Fruit fly (Drosophila melanogaster) whole organism, embryonic: ENCODE measurements around the gene Mrgn1.

Source experiments
- Abd-B ChIP-seq: fragments of 200-800 bp; sonication (Bioruptor generic); optimal IDR thresholded peaks from 2 replicates; lab custom pipeline; 2018; ENCODE audit warnings: missing biosample characterization, mild to moderate bottlenecking, missing genetic modification characterization, moderate library complexity
- Awh ChIP-seq: fragments of 200-800 bp; sonication (Bioruptor generic); IDR thresholded peaks from 2 replicates; pipeline ENCODE4, ENCODE4 v1.3.6; 2022; ENCODE audit warnings: missing biosample characterization, missing genetic modification characterization
- CG10209 ChIP-seq: fragments of 200-800 bp; sonication (Bioruptor generic); optimal IDR thresholded peaks from 3 replicates; lab custom pipeline; 2017; ENCODE audit warnings: missing biosample characterization, mild to moderate bottlenecking, missing genetic modification characterization, missing genetic modification reagents
- CG10431 ChIP-seq: fragments of 200-800 bp; sonication (Bioruptor generic); optimal IDR thresholded peaks from 3 replicates; lab custom pipeline; 2018; ENCODE audit warnings: missing biosample characterization, mild to moderate bottlenecking, missing genetic modification characterization
- CG10959 ChIP-seq: fragments of 200-800 bp; sonication (Bioruptor generic); IDR thresholded peaks from 2 replicates; pipeline ENCODE4 v1.3.6; 2022; ENCODE audit warnings: missing biosample characterization, missing genetic modification characterization
- CG12219 ChIP-seq: fragments of 200-800 bp; sonication (Bioruptor generic); optimal IDR thresholded peaks from 3 replicates; lab custom pipeline; 2018; ENCODE audit warnings: missing biosample characterization, mild to moderate bottlenecking, missing genetic modification characterization
- CG14014 ChIP-seq: fragments of 200-800 bp; sonication (Bioruptor generic); IDR thresholded peaks from 2 replicates; pipeline ENCODE4 v1.3.6; 2022; ENCODE audit warnings: missing biosample characterization, missing genetic modification characterization
- CG17385 ChIP-seq: fragments of 200-800 bp; sonication (Bioruptor generic); optimal IDR thresholded peaks from 3 replicates; lab custom pipeline; 2018; ENCODE audit warnings: missing biosample characterization, mild to moderate bottlenecking, missing genetic modification characterization
- CG3163 ChIP-seq: fragments of 200-800 bp; sonication (Bioruptor generic); optimal IDR thresholded peaks from 3 replicates; lab custom pipeline; 2016; ENCODE audit warnings: missing biosample characterization, missing genetic modification characterization
- CG32532 ChIP-seq: fragments of 200-800 bp; sonication (Bioruptor generic); IDR thresholded peaks from 2 replicates; pipeline ENCODE4 v1.3.6; 2022; ENCODE audit warnings: missing biosample characterization, missing genetic modification characterization
- CG33213 ChIP-seq: fragments of 200-800 bp; sonication (Bioruptor generic); optimal IDR thresholded peaks from 3 replicates; lab custom pipeline; 2016; ENCODE audit warnings: missing biosample characterization, missing genetic modification characterization
- CG34422 ChIP-seq: fragments of 200-800 bp; sonication (Bioruptor generic); IDR thresholded peaks from 3 replicates; pipeline ENCODE4 v1.3.6; 2022; ENCODE audit warnings: missing biosample characterization, missing genetic modification characterization
- CG6689 ChIP-seq: fragments of 200-800 bp; sonication (Bioruptor generic); IDR thresholded peaks from 2 replicates; pipeline ENCODE4 v1.3.6; 2022; ENCODE audit warnings: missing biosample characterization, missing genetic modification characterization
- CG7556 ChIP-seq: fragments of 200-800 bp; sonication (Bioruptor generic); optimal IDR thresholded peaks from 2 replicates; lab custom pipeline; 2017; ENCODE audit warnings: missing biosample characterization, mild to moderate bottlenecking, missing genetic modification characterization
- CG7839 ChIP-seq: fragments of 200-800 bp; sonication (Bioruptor generic); optimal IDR thresholded peaks from 3 replicates; lab custom pipeline; 2018; ENCODE audit warnings: missing biosample characterization, mild to moderate bottlenecking, missing genetic modification characterization, moderate library complexity
- Dfd ChIP-seq, 2 experiments: fragments of >200 bp; optimal IDR thresholded peaks; 2 replicates each; lab custom pipeline; 2017; ENCODE audit warnings: missing biosample characterization in 2 of 2, missing genetic modification characterization in 2 of 2
- Elba2 ChIP-seq: fragments of 200-800 bp; sonication (Bioruptor generic); optimal IDR thresholded peaks from 3 replicates; lab custom pipeline; 2016; ENCODE audit warnings: missing biosample characterization, missing genetic modification characterization
- Gug ChIP-seq: fragments of 200-800 bp; sonication (Bioruptor generic); IDR thresholded peaks from 4 replicates; pipeline ENCODE4 v1.3.6; 2022; ENCODE audit warnings: missing biosample characterization, missing genetic modification characterization
- HHEX ChIP-seq: fragments of 200-800 bp; sonication (Bioruptor generic); optimal IDR thresholded peaks from 3 replicates; lab custom pipeline; 2017; ENCODE audit warnings: missing biosample characterization, mild to moderate bottlenecking, missing genetic modification characterization, missing genetic modification reagents
- Hey ChIP-seq: fragments of 200-800 bp; sonication (Bioruptor generic); optimal IDR thresholded peaks from 3 replicates; lab custom pipeline; 2018; ENCODE audit warnings: missing biosample characterization, mild to moderate bottlenecking, missing genetic modification characterization
- Hmr ChIP-seq: fragments of 200-800 bp; sonication (Bioruptor generic); optimal IDR thresholded peaks from 3 replicates; lab custom pipeline; 2017; ENCODE audit warnings: mild to moderate bottlenecking, missing biosample characterization, missing genetic modification reagents, missing genetic modification characterization
- Kr ChIP-seq: fragments of 200-800 bp; sonication (Bioruptor generic); optimal IDR thresholded peaks from 2 replicates; lab custom pipeline; 2017; ENCODE audit warnings: missing biosample characterization, mild to moderate bottlenecking, missing genetic modification characterization
- MTF-1 ChIP-seq: fragments of 200-800 bp; sonication (Bioruptor generic); optimal IDR thresholded peaks from 2 replicates; lab custom pipeline; 2018; ENCODE audit warnings: missing biosample characterization, mild to moderate bottlenecking, missing genetic modification characterization, borderline replicate concordance
- Mrtf ChIP-seq: fragments of 200-800 bp; sonication (Bioruptor generic); IDR thresholded peaks from 3 replicates; pipeline ENCODE4 v1.3.6; 2022; ENCODE audit warnings: missing biosample characterization, missing genetic modification characterization
- Optix ChIP-seq: fragments of 200-800 bp; sonication (Bioruptor generic); IDR thresholded peaks from 3 replicates; pipeline ENCODE4 v1.3.6; 2022; ENCODE audit warnings: missing biosample characterization, missing genetic modification characterization
- PHDP ChIP-seq: fragments of 200-800 bp; sonication (Bioruptor generic); optimal IDR thresholded peaks from 3 replicates; lab custom pipeline; 2018; ENCODE audit warnings: missing biosample characterization, mild to moderate bottlenecking, missing genetic modification characterization, moderate library complexity
- Rfx ChIP-seq: fragments of 200-800 bp; sonication (Bioruptor generic); IDR thresholded peaks from 2 replicates; pipeline ENCODE4 v1.3.6; 2022; ENCODE audit warnings: missing biosample characterization, missing genetic modification characterization
- Rx ChIP-seq: fragments of 200-800 bp; sonication (Bioruptor generic); IDR thresholded peaks from 2 replicates; pipeline ENCODE4 v1.3.6; 2022; ENCODE audit warnings: missing biosample characterization, missing genetic modification characterization
- Usf ChIP-seq: fragments of 200-800 bp; sonication (Bioruptor generic); optimal IDR thresholded peaks from 2 replicates; lab custom pipeline; 2017; ENCODE audit warnings: missing genotype, missing biosample characterization, missing genetic modification characterization
- ara ChIP-seq: fragments of 200-800 bp; sonication (Bioruptor generic); IDR thresholded peaks from 2 replicates; pipeline ENCODE4 v1.3.6; 2022; ENCODE audit warnings: missing biosample characterization, missing genetic modification characterization
- bab2 ChIP-seq: fragments of 200-800 bp; sonication (Bioruptor generic); optimal IDR thresholded peaks from 2 replicates; lab custom pipeline; 2016; ENCODE audit warnings: missing biosample characterization, missing genetic modification characterization
- corto ChIP-seq: fragments of 200-800 bp; sonication (Bioruptor generic); optimal IDR thresholded peaks from 2 replicates; lab custom pipeline; 2016; ENCODE audit warnings: missing biosample characterization, mild to moderate bottlenecking, missing genetic modification characterization, moderate library complexity
- dimm ChIP-seq: fragments of 200-800 bp; sonication (Bioruptor generic); IDR thresholded peaks from 2 replicates; pipeline ENCODE4 v1.3.6; 2022; ENCODE audit warnings: missing biosample characterization, missing genetic modification characterization
- fd96Cb ChIP-seq: fragments of 200-800 bp; sonication (Bioruptor generic); optimal IDR thresholded peaks from 2 replicates; lab custom pipeline; 2018; ENCODE audit warnings: missing biosample characterization, mild to moderate bottlenecking, missing genetic modification characterization, moderate library complexity
- gem ChIP-seq: fragments of 200-800 bp; sonication (Bioruptor generic); optimal IDR thresholded peaks from 2 replicates; lab custom pipeline; 2019; ENCODE audit warnings: missing biosample characterization, mild to moderate bottlenecking, missing genetic modification characterization, moderate library complexity
- ind ChIP-seq: fragments of 200-800 bp; sonication (Bioruptor generic); optimal IDR thresholded peaks from 3 replicates; lab custom pipeline; 2016; ENCODE audit warnings: missing biosample characterization, missing genetic modification characterization
- insv ChIP-seq, 2 experiments: fragments of 200-800 bp; sonication (Bioruptor generic); optimal IDR thresholded peaks; 3 replicates each; lab custom pipeline; 2016 to 2018; ENCODE audit warnings: missing biosample characterization in 2 of 2, missing genetic modification characterization in 2 of 2
- jigr1 ChIP-seq: fragments of 200-800 bp; sonication (Bioruptor generic); IDR thresholded peaks from 3 replicates; pipeline ENCODE4 v1.3.6; 2022; ENCODE audit warnings: missing biosample characterization, missing genetic modification characterization
- lab ChIP-seq: fragments of 200-800 bp; sonication (Bioruptor generic); optimal IDR thresholded peaks from 3 replicates; lab custom pipeline; 2017; ENCODE audit warnings: missing biosample characterization, missing genetic modification characterization, mild to moderate bottlenecking, moderate library complexity, missing genetic modification reagents
- nmo ChIP-seq: fragments of 200-800 bp; sonication (Bioruptor generic); optimal IDR thresholded peaks from 2 replicates; lab custom pipeline; 2018; ENCODE audit warnings: missing biosample characterization, mild to moderate bottlenecking, missing genetic modification characterization, moderate library complexity
- pan ChIP-seq, 4 experiments: fragments of >200 bp in 3 of 4; fragments of 200-800 bp in 1 of 4; sonication (Bioruptor generic) in 1 of 4; optimal IDR thresholded peaks in 3 of 4; IDR thresholded peaks in 1 of 4; 2 replicates each; pipeline versions ENCODE4 v1.3.6 to Lab custom; 2017 to 2022; ENCODE audit warnings: missing biosample characterization in 2 of 4, missing genetic modification characterization in 2 of 4, mixed read lengths in 1 of 4
- peb ChIP-seq: fragments of 200-800 bp; sonication (Bioruptor generic); IDR thresholded peaks from 2 replicates; pipeline ENCODE4 v1.3.6; 2022; ENCODE audit warnings: missing biosample characterization, missing genetic modification characterization
- phol ChIP-seq: fragments of 200-800 bp; sonication (Bioruptor generic); optimal IDR thresholded peaks from 3 replicates; lab custom pipeline; 2018; ENCODE audit warnings: missing biosample characterization, mild to moderate bottlenecking, missing genetic modification characterization, moderate library complexity
- sd ChIP-seq: fragments of 200-800 bp; sonication (Bioruptor generic); optimal IDR thresholded peaks from 3 replicates; lab custom pipeline; 2018; ENCODE audit warnings: missing biosample characterization, mild to moderate bottlenecking, missing genetic modification characterization, moderate library complexity
- sisA ChIP-seq: fragments of 200-800 bp; sonication (Bioruptor generic); IDR thresholded peaks from 2 replicates; pipeline ENCODE4 v1.3.6; 2022; ENCODE audit warnings: missing biosample characterization, missing genetic modification characterization
- so ChIP-seq: fragments of 200-800 bp; sonication (Bioruptor generic); IDR thresholded peaks from 3 replicates; pipeline ENCODE4 v1.3.6; 2022; ENCODE audit warnings: missing biosample characterization, missing genetic modification characterization
- sob ChIP-seq: fragments of 200-800 bp; sonication (Bioruptor generic); IDR thresholded peaks from 2 replicates; pipeline ENCODE4 v1.3.6; 2022; ENCODE audit warnings: missing biosample characterization, missing genetic modification characterization
- trem ChIP-seq: fragments of 200-800 bp; optimal IDR thresholded peaks from 3 replicates; lab custom pipeline; 2019; ENCODE audit warnings: missing biosample characterization, mild to moderate bottlenecking, missing genetic modification characterization, moderate library complexity

Gene Mrgn1

DNA sequence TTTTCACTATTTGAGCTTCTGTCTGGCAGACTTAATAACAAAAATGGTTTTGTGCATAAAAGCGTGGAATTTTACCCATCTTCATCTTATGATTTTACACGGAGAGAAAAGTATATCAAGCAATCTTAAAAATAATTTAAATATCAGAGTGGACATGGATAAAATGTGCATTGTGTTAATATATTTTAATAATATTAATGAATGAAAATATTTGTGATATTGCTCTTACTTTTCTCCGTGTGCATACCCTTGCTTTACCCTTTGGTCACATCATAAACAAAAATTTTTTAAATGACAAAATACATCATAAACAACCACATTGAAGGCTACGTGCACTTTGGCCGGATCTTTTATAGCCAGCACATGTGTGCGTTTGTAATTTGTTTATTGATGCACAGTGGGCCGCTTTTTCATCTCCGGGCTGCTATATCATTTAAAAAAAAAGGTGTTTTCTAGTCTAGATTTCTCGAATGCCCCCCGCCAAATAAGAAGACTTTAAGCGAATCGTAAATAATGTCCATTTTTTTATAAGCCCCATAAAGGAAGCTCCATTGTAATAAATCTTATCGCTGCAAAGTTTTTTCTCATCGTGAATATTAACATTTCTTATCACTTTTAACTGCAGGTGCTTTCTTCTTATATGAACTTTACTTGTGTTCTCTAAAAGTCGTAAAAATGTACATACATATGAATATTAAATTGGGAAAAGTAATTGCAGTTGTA, 42.8 kb upstream of the Mrgn1 start (continued):
- TF ChIP-seq fd96Cb (tag; lab: Kevin White, UChicago), result peak; percentile 50
- no peak for TF ChIP-seq jigr1 (GFP tag; lab: Robert Waterston, UW)
- peak; percentile 59 for TF ChIP-seq phol (tag; lab: Kevin White, UChicago)
- TF ChIP-seq CG3163 (GFP tag; lab: Kevin White, UChicago), result no peak
- TF ChIP-seq ara (GFP tag; lab: Robert Waterston, UW), result peak; percentile 62
- TF ChIP-seq corto (GFP tag; lab: Kevin White, UChicago), result no peak
- TF ChIP-seq Awh, result peak; percentile 28; the same call in 1 of the 2 replicates
- 0 out of 3 replicates have a peak, but pooled peaks have one; percentile 47 for TF ChIP-seq Mrtf (GFP tag; lab: Robert Waterston, UW)
- no peak for TF ChIP-seq Hey
- peak; percentile 35 for TF ChIP-seq Hmr (GFP tag; lab: Kevin White, UChicago)
- TF ChIP-seq sisA (GFP tag; lab: Robert Waterston, UW), result peak; percentile 52
- no peak for TF ChIP-seq MTF-1 (GFP tag; lab: Kevin White, UChicago)
- peak; percentile 43 for TF ChIP-seq CG10209 (GFP tag; lab: Kevin White, UChicago)
- no peak for TF ChIP-seq CG10431 (GFP tag; lab: Kevin White, UChicago)
- no peak for TF ChIP-seq bab2 (GFP tag; lab: Kevin White, UChicago)
- TF ChIP-seq nmo (GFP tag; lab: Kevin White, UChicago), result peak; percentile 67
- 0 out of 3 replicates have a peak, but pooled peaks have one; percentile 40 for TF ChIP-seq so (GFP tag; lab: Robert Waterston, UW)
- TF ChIP-seq Usf (GFP tag; lab: Kevin White, UChicago), result no peak
- TF ChIP-seq peb (GFP tag; lab: Robert Waterston, UW), result peak; percentile 15; the same call in 1 of the 2 replicates
- peak; percentile 61 for TF ChIP-seq CG14014
- peak; percentile 64 for TF ChIP-seq CG7839
- no peak for TF ChIP-seq pan (optimal IDR thresholded peaks at IDR 0.05; lab: Kevin White, UChicago)
- peak in 1 of 2 experiments; percentile 56 for TF ChIP-seq pan (GFP tag; optimal IDR thresholded peaks at IDR 0.05 in 1 of 2, IDR thresholded peaks at IDR 0.05 in 1 of 2)
- 0 out of 2 replicates have a peak, but pooled peaks have one; percentile 62 for TF ChIP-seq sob
- TF ChIP-seq CG6689 (GFP tag; lab: Robert Waterston, UW), result peak; percentile 49
- peak; percentile 48 for TF ChIP-seq ind (GFP tag; lab: Kevin White, UChicago)
- TF ChIP-seq trem (tag; lab: Kevin White, UChicago), result peak; percentile 13
- TF ChIP-seq CG10959 (GFP tag; lab: Robert Waterston, UW), result peak; percentile 31; the same call in 1 of the 2 replicates
- TF ChIP-seq insv (GFP tag; optimal IDR thresholded peaks at IDR 0.05; lab: Kevin White, UChicago), result no peak
- TF ChIP-seq CG34422 (GFP tag; lab: Robert Waterston, UW), result peak; percentile 56; the same call in 1 of the 3 replicates
- no peak for TF ChIP-seq Dfd (GFP tag; optimal IDR thresholded peaks at IDR 0.05; lab: Kevin White, UChicago)
- no peak for TF ChIP-seq Kr (GFP tag; lab: Kevin White, UChicago)
- TF ChIP-seq PHDP, result peak; percentile 43
- no peak for TF ChIP-seq CG33213 (GFP tag; lab: Kevin White, UChicago)
- TF ChIP-seq Elba2 (GFP tag; lab: Kevin White, UChicago), result no peak
- peak; percentile 18 for TF ChIP-seq CG12219 (GFP tag; lab: Kevin White, UChicago)
- peak; percentile 60 for TF ChIP-seq Rfx (GFP tag; lab: Robert Waterston, UW)
- TF ChIP-seq HHEX (GFP tag; lab: Kevin White, UChicago), result peak; percentile 32
- TF ChIP-seq Abd-B (GFP tag; lab: Kevin White, UChicago), result peak; percentile 60
- TF ChIP-seq Rx (GFP tag; lab: Robert Waterston, UW), result peak; percentile 8; the same call in 1 of the 2 replicates
- peak; percentile 41 for TF ChIP-seq sd (tag; lab: Kevin White, UChicago)
- TF ChIP-seq lab, result peak; percentile 55
- peak; percentile 29 for TF ChIP-seq CG7556 (GFP tag; lab: Kevin White, UChicago)
- peak; percentile 75 for TF ChIP-seq gem
- peak; percentile 61; the same call in 2 of the 3 replicates for TF ChIP-seq Optix
- TF ChIP-seq CG32532, result no peak; the same call in 1 of the 2 replicates
- TF ChIP-seq Gug (GFP tag; lab: Robert Waterston, UW), result peak; percentile 39; the same call in 2 of the 4 replicates
- peak; percentile 25 for TF ChIP-seq CG17385
- no peak for TF ChIP-seq dimm (GFP tag; lab: Robert Waterston, UW)
